Worm (Caenorhabditis elegans) whole organism, L1 larva: ENCODE data around the gene sma-6.

Experiments
- C16A3.4 ChIP-seq: fragments of 150-350 bp; optimal IDR thresholded peaks from 2 replicates; lab custom pipeline; 2014; ENCODE audit warnings: missing biosample characterization, missing genetic modification characterization
- F16B12.6 ChIP-seq: fragments of 150-350 bp; optimal IDR thresholded peaks from 2 replicates; lab custom pipeline; 2014; ENCODE audit warnings: missing biosample characterization, missing genetic modification characterization
- aha-1 ChIP-seq: fragments of 150-350 bp; optimal IDR thresholded peaks from 2 replicates; lab custom pipeline; 2014; ENCODE audit warnings: missing biosample characterization, missing genetic modification characterization
- alr-1 ChIP-seq: fragments of 200-800 bp; sonication (Bioruptor generic); optimal IDR thresholded peaks from 2 replicates; lab custom pipeline; 2018; ENCODE audit warnings: borderline replicate concordance, mild to moderate bottlenecking, missing genetic modification characterization, missing compliant biosample characterization
- aly-2 ChIP-seq: fragments of 150-350 bp; optimal IDR thresholded peaks from 2 replicates; lab custom pipeline; 2014; ENCODE audit warnings: missing biosample characterization, missing genetic modification characterization
- blmp-1 ChIP-seq: fragments of 150-350 bp; optimal IDR thresholded peaks from 2 replicates; lab custom pipeline; 2014; ENCODE audit warnings: missing biosample characterization, missing genetic modification characterization
- ceh-63 ChIP-seq: fragments of 200-800 bp; sonication (Bioruptor generic); optimal IDR thresholded peaks from 2 replicates; lab custom pipeline; 2018; ENCODE audit warnings: mild to moderate bottlenecking, missing genetic modification characterization, missing compliant biosample characterization
- ceh-82 ChIP-seq, 3 experiments: fragments of 150-350 bp in 1 of 3; sonication (generic microtip) in 2 of 3; optimal IDR thresholded peaks; 2 replicates each; lab custom pipeline; 2014 to 2017; ENCODE audit warnings: missing biosample characterization in 3 of 3, missing genetic modification characterization in 3 of 3
- ceh-88 ChIP-seq: fragments of 200-800 bp; sonication (Bioruptor generic); IDR thresholded peaks from 2 replicates; pipeline ENCODE4 v1.3.6; 2022; ENCODE audit warnings: missing genetic modification characterization, missing compliant biosample characterization
- ceh-90 ChIP-seq: sonication (generic microtip); optimal IDR thresholded peaks from 2 replicates; lab custom pipeline; 2016; ENCODE audit warnings: missing genetic modification characterization, missing compliant biosample characterization
- dpl-1 ChIP-seq, 3 experiments: fragments of 150-350 bp in 2 of 3; sonication (generic microtip) in 1 of 3; optimal IDR thresholded peaks; 2 replicates each; lab custom pipeline; 2014 to 2017; ENCODE audit warnings: missing biosample characterization in 3 of 3, missing genetic modification characterization in 3 of 3, missing genetic modification reagents in 3 of 3
- egl-13 ChIP-seq: sonication (generic microtip); optimal IDR thresholded peaks from 2 replicates; lab custom pipeline; 2016; ENCODE audit warnings: missing genotype, missing genetic modification reagents, missing genetic modification characterization, missing compliant biosample characterization
- elt-3 ChIP-seq, 6 experiments: fragments of 150-350 bp in 1 of 6; sonication (generic microtip); optimal IDR thresholded peaks; 2 replicates each; lab custom pipeline; 2017 to 2018; ENCODE audit warnings: missing biosample characterization in 6 of 6, missing genetic modification characterization in 6 of 6, inconsistent platforms in 1 of 6
- fkh-10 ChIP-seq: sonication (generic microtip); optimal IDR thresholded peaks from 2 replicates; lab custom pipeline; 2017; ENCODE audit warnings: missing biosample characterization, missing genetic modification reagents, missing genetic modification characterization
- fkh-4 ChIP-seq: sonication (generic microtip); optimal IDR thresholded peaks from 2 replicates; lab custom pipeline; 2016; ENCODE audit warnings: missing compliant biosample characterization, missing genetic modification characterization, borderline replicate concordance
- grh-1 ChIP-seq: fragments of 200-800 bp; sonication (Bioruptor generic); IDR thresholded peaks from 2 replicates; pipeline ENCODE4 v1.3.6; 2022; ENCODE audit warnings: missing genetic modification reagents, missing genetic modification characterization, missing compliant biosample characterization
- hlh-17 ChIP-seq: fragments of 200-800 bp; sonication (Bioruptor generic); optimal IDR thresholded peaks from 2 replicates; lab custom pipeline; 2018; ENCODE audit warnings: missing genetic modification characterization, mild to moderate bottlenecking, missing compliant biosample characterization, moderate library complexity, borderline replicate concordance
- hpl-2 ChIP-seq: fragments of 150-350 bp; optimal IDR thresholded peaks from 2 replicates; lab custom pipeline; 2014; ENCODE audit warnings: missing biosample characterization, missing genetic modification reagents, missing genetic modification characterization
- irx-1 ChIP-seq: sonication (generic microtip); optimal IDR thresholded peaks from 2 replicates; lab custom pipeline; 2016; ENCODE audit warnings: missing genetic modification characterization, missing compliant biosample characterization
- jun-1 ChIP-seq: fragments of 150-350 bp; optimal IDR thresholded peaks from 2 replicates; lab custom pipeline; 2014; ENCODE audit warnings: missing biosample characterization, missing genetic modification reagents, missing genetic modification characterization
- lin-13 ChIP-seq: fragments of 150-350 bp; optimal IDR thresholded peaks from 2 replicates; lab custom pipeline; 2014; ENCODE audit warnings: missing biosample characterization, missing genetic modification reagents, missing genetic modification characterization
- lin-14 ChIP-seq: fragments of 200-800 bp; sonication (Bioruptor generic); optimal IDR thresholded peaks from 2 replicates; lab custom pipeline; 2018; ENCODE audit warnings: mild to moderate bottlenecking, missing genetic modification characterization, moderate library complexity, missing compliant biosample characterization
- lin-35 ChIP-seq, 2 experiments: fragments of 150-350 bp; optimal IDR thresholded peaks; 2 replicates each; lab custom pipeline; 2014; ENCODE audit warnings: missing biosample characterization in 2 of 2, missing genetic modification characterization in 2 of 2, missing genetic modification reagents in 2 of 2
- lin-39 ChIP-seq: fragments of 150-350 bp; optimal IDR thresholded peaks from 2 replicates; lab custom pipeline; 2014; ENCODE audit warnings: missing biosample characterization, missing genetic modification reagents, missing genetic modification characterization
- lsy-2 ChIP-seq, 2 experiments: fragments of 150-350 bp; optimal IDR thresholded peaks; 2 replicates each; lab custom pipeline; 2014; ENCODE audit warnings: missing biosample characterization in 2 of 2, missing genetic modification characterization in 2 of 2
- mab-9 ChIP-seq: fragments of 200-800 bp; sonication (Bioruptor generic); IDR thresholded peaks from 2 replicates; pipeline ENCODE4 v1.3.6; 2022; ENCODE audit warnings: missing genetic modification reagents, missing genetic modification characterization, missing compliant biosample characterization
- mef-2 ChIP-seq: fragments of 150-350 bp; optimal IDR thresholded peaks from 2 replicates; lab custom pipeline; 2014; ENCODE audit warnings: missing biosample characterization, missing genetic modification characterization
- nhr-19 ChIP-seq: fragments of 200-800 bp; sonication (Bioruptor generic); conservative IDR thresholded peaks from 2 replicates; pipeline ENCODE4 v1.3.6; 2022; ENCODE audit warnings: missing genetic modification characterization, missing compliant biosample characterization
- nhr-20 ChIP-seq: sonication (generic microtip); optimal IDR thresholded peaks from 2 replicates; lab custom pipeline; 2016; ENCODE audit warnings: mild to moderate bottlenecking, missing genetic modification characterization, missing compliant biosample characterization
- nhr-28 ChIP-seq: fragments of 150-350 bp; optimal IDR thresholded peaks from 2 replicates; lab custom pipeline; 2014; ENCODE audit warnings: missing biosample characterization, missing genetic modification characterization
- nhr-47 ChIP-seq: sonication (generic microtip); optimal IDR thresholded peaks from 2 replicates; lab custom pipeline; 2016; ENCODE audit warnings: mild to moderate bottlenecking, missing genetic modification characterization, moderate library complexity, missing compliant biosample characterization
- nhr-76 ChIP-seq: sonication (generic microtip); optimal IDR thresholded peaks from 2 replicates; lab custom pipeline; 2017; ENCODE audit warnings: missing biosample characterization, missing genetic modification characterization
- nhr-90 ChIP-seq: sonication (generic microtip); optimal IDR thresholded peaks from 2 replicates; lab custom pipeline; 2016; ENCODE audit warnings: mild to moderate bottlenecking, missing genetic modification characterization, missing compliant biosample characterization; ENCODE audit not compliant: poor library complexity
- pag-3 ChIP-seq: sonication (generic microtip); optimal IDR thresholded peaks from 2 replicates; lab custom pipeline; 2017; ENCODE audit warnings: missing genetic modification characterization, mild to moderate bottlenecking, missing compliant biosample characterization, antibody characterized with exemption, borderline replicate concordance; ENCODE audit not compliant: insufficient read depth
- pax-3 ChIP-seq: fragments of 200-800 bp; sonication (Bioruptor generic); optimal IDR thresholded peaks from 2 replicates; lab custom pipeline; 2018; ENCODE audit warnings: mild to moderate bottlenecking, missing genetic modification characterization, moderate library complexity, missing compliant biosample characterization
- pqm-1 ChIP-seq: sonication (generic microtip); optimal IDR thresholded peaks from 3 replicates; lab custom pipeline; 2017; ENCODE audit warnings: missing biosample characterization, missing genetic modification characterization
- skn-1 ChIP-seq: fragments of 150-350 bp; optimal IDR thresholded peaks from 2 replicates; lab custom pipeline; 2014; ENCODE audit warnings: missing biosample characterization, missing genetic modification characterization
- snu-23 ChIP-seq: sonication (generic microtip); optimal IDR thresholded peaks from 2 replicates; lab custom pipeline; 2016; ENCODE audit warnings: missing genetic modification characterization, missing compliant biosample characterization
- sptf-1 ChIP-seq: fragments of 150-350 bp; optimal IDR thresholded peaks from 2 replicates; lab custom pipeline; 2014; ENCODE audit warnings: missing biosample characterization, missing genetic modification characterization
- sup-37 ChIP-seq: fragments of 200-800 bp; sonication (Bioruptor generic); optimal IDR thresholded peaks from 2 replicates; lab custom pipeline; 2018; ENCODE audit warnings: mild to moderate bottlenecking, missing genetic modification characterization, missing compliant biosample characterization
- tbx-2 ChIP-seq: sonication (generic microtip); optimal IDR thresholded peaks from 2 replicates; lab custom pipeline; 2016; ENCODE audit warnings: missing genetic modification characterization, missing compliant biosample characterization
- tlp-1 ChIP-seq: fragments of 150-350 bp; optimal IDR thresholded peaks from 2 replicates; lab custom pipeline; 2014; ENCODE audit warnings: missing biosample characterization, missing genetic modification characterization
- unc-130 ChIP-seq: fragments of 150-350 bp; optimal IDR thresholded peaks from 2 replicates; lab custom pipeline; 2017; ENCODE audit warnings: missing biosample characterization, missing genetic modification characterization, inconsistent platforms
- unc-86 ChIP-seq: sonication (generic microtip); optimal IDR thresholded peaks from 2 replicates; lab custom pipeline; 2016; ENCODE audit warnings: missing genetic modification characterization, missing compliant biosample characterization
- xbp-1 ChIP-seq: sonication (generic microtip); optimal IDR thresholded peaks from 2 replicates; lab custom pipeline; 2016; ENCODE audit warnings: missing genetic modification characterization, missing compliant biosample characterization
- zag-1 ChIP-seq: fragments of 150-350 bp; optimal IDR thresholded peaks from 2 replicates; lab custom pipeline; 2014; ENCODE audit warnings: missing biosample characterization, missing genetic modification characterization

sma-6 gene

DNA sequence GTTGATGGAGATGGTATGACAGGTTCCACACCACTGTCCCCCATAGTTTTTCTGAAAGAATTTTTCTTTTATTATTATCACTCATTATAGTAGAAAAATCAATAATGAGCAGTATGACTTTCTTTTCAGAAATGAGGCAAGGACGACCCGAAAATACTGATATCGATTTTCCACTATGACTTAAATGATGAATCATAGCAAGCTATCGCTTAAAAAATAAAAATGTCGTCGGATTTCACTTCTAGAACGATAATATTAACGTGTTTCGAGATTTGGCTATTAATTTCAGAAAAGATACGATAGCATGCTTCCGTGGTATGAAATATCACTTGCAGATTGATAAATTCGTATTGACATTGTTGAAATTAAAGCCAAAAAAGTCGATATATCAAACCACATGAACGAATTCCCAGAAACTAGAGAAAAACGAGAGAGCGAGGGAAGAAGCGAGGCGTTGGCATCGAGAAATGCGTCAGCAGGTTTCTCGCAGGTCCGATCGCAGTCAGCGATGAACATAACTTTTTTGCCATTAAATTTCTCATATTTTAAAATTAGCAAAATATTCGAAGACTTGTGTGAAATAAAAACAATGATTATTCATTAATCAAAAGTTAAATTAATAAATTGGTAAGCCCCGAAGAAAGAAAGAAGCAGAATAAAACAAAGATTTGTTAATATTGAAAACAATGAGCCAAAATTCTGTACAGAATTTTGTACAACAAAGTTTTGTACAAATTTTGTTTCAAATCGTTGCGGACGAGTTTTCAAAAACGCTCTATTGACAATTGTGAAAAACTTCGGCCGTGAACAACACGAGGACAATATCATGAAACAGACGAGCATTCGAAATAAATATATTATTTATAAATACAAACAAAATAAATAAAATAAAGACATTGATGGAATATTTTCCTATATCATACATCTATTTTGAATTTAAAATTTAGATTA is 31.4 kb downstream of the sma-6 start, which contains the start of gene C32D5.11 (continued):
- TF ChIP-seq lin-35 (GFP tag; optimal IDR thresholded peaks at IDR 0.05; lab: Kevin White, UChicago), result peak; percentile 80 to 86
- peak; percentile 78 for TF ChIP-seq unc-86 (tag; lab: Kevin White, UChicago)
- no peak for TF ChIP-seq hpl-2
- peak; percentile 90 for TF ChIP-seq C16A3.4 (tag; lab: Kevin White, UChicago)
- peak; percentile 12 for TF ChIP-seq lin-39 (tag; lab: Kevin White, UChicago)
- no peak for TF ChIP-seq alr-1 (tag; lab: Kevin White, UChicago)
- no peak for TF ChIP-seq mab-9 (GFP tag; lab: Robert Waterston, UW)
- peak; percentile 91 for TF ChIP-seq lin-14 (GFP tag; lab: Kevin White, UChicago)
- no peak for TF ChIP-seq tlp-1 (tag; lab: Kevin White, UChicago)
- TF ChIP-seq hlh-17 (GFP tag; lab: Kevin White, UChicago), result no peak
- peak; percentile 49 to 81 (median 78) for TF ChIP-seq dpl-1 (GFP tag; optimal IDR thresholded peaks at IDR 0.05; lab: Kevin White, UChicago)
- peak; percentile 84 for TF ChIP-seq nhr-47 (tag; lab: Kevin White, UChicago)
- peak; percentile 1 for TF ChIP-seq pag-3
- TF ChIP-seq ceh-63 (GFP tag; lab: Kevin White, UChicago), result no peak
- TF ChIP-seq pax-3 (tag; lab: Kevin White, UChicago), result peak; percentile 17
- TF ChIP-seq fkh-10 (GFP tag; lab: Kevin White, UChicago), result no peak
- peak; percentile 47 for TF ChIP-seq nhr-90 (tag; lab: Kevin White, UChicago)
- peak in 2 of 6 experiments; percentile 17 to 45 for TF ChIP-seq elt-3 (tag; optimal IDR thresholded peaks at IDR 0.05; lab: Kevin White, UChicago)
- TF ChIP-seq aly-2 (tag; lab: Kevin White, UChicago), result no peak
- no peak for TF ChIP-seq pqm-1 (tag; lab: Kevin White, UChicago)
- TF ChIP-seq skn-1 (tag; lab: Kevin White, UChicago), result peak; percentile 54
- TF ChIP-seq ceh-88 (GFP tag; lab: Robert Waterston, UW), result no peak
- TF ChIP-seq mef-2, result no peak
- peak; percentile 51 to 77 (median 70) for TF ChIP-seq ceh-82 (tag; optimal IDR thresholded peaks at IDR 0.05; lab: Kevin White, UChicago)
- no peak for TF ChIP-seq sptf-1 (tag; lab: Kevin White, UChicago)
- peak; percentile 82 to 86 for TF ChIP-seq lsy-2 (tag; optimal IDR thresholded peaks at IDR 0.05; lab: Kevin White, UChicago)
- peak; percentile 79 for TF ChIP-seq xbp-1 (tag; lab: Kevin White, UChicago)
- no peak for TF ChIP-seq nhr-28 (tag; lab: Kevin White, UChicago)
- TF ChIP-seq ceh-90 (tag; lab: Kevin White, UChicago), result no peak
- peak; percentile 63 for TF ChIP-seq irx-1 (tag; lab: Kevin White, UChicago)
- peak; percentile 73 for TF ChIP-seq tbx-2 (tag; lab: Kevin White, UChicago)
- no peak for TF ChIP-seq nhr-76
- peak; percentile 32; the same call in 1 of the 2 replicates for TF ChIP-seq grh-1
- peak; percentile 88 for TF ChIP-seq snu-23 (GFP tag; lab: Kevin White, UChicago)
- peak; percentile 49 for TF ChIP-seq unc-130
- peak; percentile 48 for TF ChIP-seq jun-1 (tag; lab: Kevin White, UChicago)
- peak; percentile 67 for TF ChIP-seq blmp-1 (tag; lab: Kevin White, UChicago)
- no peak for TF ChIP-seq fkh-4 (tag; lab: Kevin White, UChicago)
- TF ChIP-seq egl-13 (tag; lab: Kevin White, UChicago), result peak; percentile 21
- peak; percentile 69 for TF ChIP-seq lin-13 (GFP tag; lab: Kevin White, UChicago)
- TF ChIP-seq nhr-20 (tag; lab: Kevin White, UChicago), result peak; percentile 87
- TF ChIP-seq aha-1 (tag; lab: Kevin White, UChicago), result no peak
- TF ChIP-seq zag-1 (tag; lab: Kevin White, UChicago), result no peak
- peak; percentile 72 for TF ChIP-seq nhr-19 (GFP tag; lab: Robert Waterston, UW)
- no peak for TF ChIP-seq sup-37 (GFP tag; lab: Kevin White, UChicago)
- TF ChIP-seq F16B12.6 (tag; lab: Kevin White, UChicago), result peak; percentile 54
